Fruit fly (Drosophila melanogaster) whole organism, pupa: ENCODE data around the gene Jhbp4.

Experiments
- CG10348 ChIP-seq: fragments of 200-800 bp; sonication (Bioruptor generic); IDR thresholded peaks from 2 replicates; pipeline ENCODE4 v1.3.6; 2022; ENCODE audit warnings: missing biosample characterization, missing genetic modification characterization
- CG13204 ChIP-seq: fragments of 200-800 bp; sonication (Bioruptor generic); optimal IDR thresholded peaks from 2 replicates; lab custom pipeline; 2018; ENCODE audit warnings: missing biosample characterization, mild to moderate bottlenecking, missing genetic modification characterization, moderate library complexity
- CG14655 ChIP-seq: fragments of 200-800 bp; sonication (Bioruptor generic); optimal IDR thresholded peaks from 3 replicates; lab custom pipeline; 2017; ENCODE audit warnings: mild to moderate bottlenecking, missing biosample characterization, missing genetic modification reagents, missing genetic modification characterization
- CG15710 ChIP-seq: fragments of 200-800 bp; sonication (Bioruptor generic); optimal IDR thresholded peaks from 2 replicates; lab custom pipeline; 2018; ENCODE audit warnings: missing biosample characterization, mild to moderate bottlenecking, missing genetic modification characterization, moderate library complexity
- CG17806 ChIP-seq: fragments of 200-800 bp; sonication (Bioruptor generic); optimal IDR thresholded peaks from 2 replicates; lab custom pipeline; 2018; ENCODE audit warnings: missing biosample characterization, mild to moderate bottlenecking, missing genetic modification characterization, moderate library complexity
- CG32121 ChIP-seq: fragments of 200-800 bp; sonication (Bioruptor generic); IDR thresholded peaks from 2 replicates; pipeline ENCODE4 v1.3.6; 2022; ENCODE audit warnings: missing biosample characterization, missing genetic modification characterization
- CG34367 ChIP-seq: fragments of 200-800 bp; sonication (Bioruptor generic); optimal IDR thresholded peaks from 2 replicates; lab custom pipeline; 2018; ENCODE audit warnings: missing biosample characterization, mild to moderate bottlenecking, missing genetic modification characterization
- CG4496 ChIP-seq: fragments of 200-800 bp; sonication (Bioruptor generic); IDR thresholded peaks from 3 replicates; pipeline ENCODE4 v1.3.6; 2022; ENCODE audit warnings: missing biosample characterization, missing genetic modification characterization
- CG8159 ChIP-seq: fragments of 200-800 bp; sonication (Bioruptor generic); optimal IDR thresholded peaks from 3 replicates; lab custom pipeline; 2018; ENCODE audit warnings: missing biosample characterization, mild to moderate bottlenecking, missing genetic modification characterization, moderate library complexity
- CG8301 ChIP-seq: fragments of 200-800 bp; sonication (Bioruptor generic); optimal IDR thresholded peaks from 2 replicates; lab custom pipeline; 2018; ENCODE audit warnings: missing biosample characterization, mild to moderate bottlenecking, missing genetic modification characterization
- CG9948 ChIP-seq: fragments of 200-800 bp; sonication (Bioruptor generic); optimal IDR thresholded peaks from 2 replicates; lab custom pipeline; 2018; ENCODE audit warnings: missing biosample characterization, mild to moderate bottlenecking, missing genetic modification characterization, moderate library complexity
- D1 ChIP-seq: fragments of 200-800 bp; sonication (Bioruptor generic); optimal IDR thresholded peaks from 2 replicates; lab custom pipeline; 2018; ENCODE audit warnings: missing biosample characterization, mild to moderate bottlenecking, missing genetic modification characterization, moderate library complexity
- EcR ChIP-seq: fragments of 200-800 bp; sonication (Bioruptor generic); optimal IDR thresholded peaks from 3 replicates; lab custom pipeline; 2019; ENCODE audit warnings: missing biosample characterization, missing genetic modification characterization, mild to moderate bottlenecking, moderate library complexity, missing genetic modification reagents
- Ets98B ChIP-seq: fragments of 200-800 bp; sonication (Bioruptor generic); IDR thresholded peaks from 2 replicates; pipeline ENCODE4 v1.3.6; 2022; ENCODE audit warnings: missing biosample characterization, missing genetic modification characterization
- Pif1A ChIP-seq: fragments of 200-800 bp; sonication (Bioruptor generic); optimal IDR thresholded peaks from 3 replicates; lab custom pipeline; 2016; ENCODE audit warnings: missing biosample characterization, missing genetic modification characterization
- Pif1B ChIP-seq: fragments of 200-800 bp; sonication (Bioruptor generic); optimal IDR thresholded peaks from 3 replicates; lab custom pipeline; 2016; ENCODE audit warnings: missing biosample characterization, missing genetic modification characterization
- Snoo ChIP-seq: fragments of 200-800 bp; sonication (Bioruptor generic); optimal IDR thresholded peaks from 3 replicates; lab custom pipeline; 2017; ENCODE audit warnings: missing biosample characterization, mild to moderate bottlenecking, missing genetic modification characterization, inconsistent platforms
- fd96Ca ChIP-seq: fragments of 200-800 bp; sonication (Bioruptor generic); IDR thresholded peaks from 3 replicates; pipeline ENCODE4 v1.3.6; 2022; ENCODE audit warnings: missing biosample characterization, missing genetic modification characterization
- gl ChIP-seq: fragments of 200-800 bp; sonication (Bioruptor generic); optimal IDR thresholded peaks from 2 replicates; lab custom pipeline; 2018; ENCODE audit warnings: missing biosample characterization, mild to moderate bottlenecking, missing genetic modification characterization
- rn ChIP-seq: fragments of 200-800 bp; sonication (Bioruptor generic); IDR thresholded peaks from 2 replicates; pipeline ENCODE4 v1.3.6; 2022; ENCODE audit warnings: missing biosample characterization, missing genetic modification characterization

Jhbp4 gene

DNA sequence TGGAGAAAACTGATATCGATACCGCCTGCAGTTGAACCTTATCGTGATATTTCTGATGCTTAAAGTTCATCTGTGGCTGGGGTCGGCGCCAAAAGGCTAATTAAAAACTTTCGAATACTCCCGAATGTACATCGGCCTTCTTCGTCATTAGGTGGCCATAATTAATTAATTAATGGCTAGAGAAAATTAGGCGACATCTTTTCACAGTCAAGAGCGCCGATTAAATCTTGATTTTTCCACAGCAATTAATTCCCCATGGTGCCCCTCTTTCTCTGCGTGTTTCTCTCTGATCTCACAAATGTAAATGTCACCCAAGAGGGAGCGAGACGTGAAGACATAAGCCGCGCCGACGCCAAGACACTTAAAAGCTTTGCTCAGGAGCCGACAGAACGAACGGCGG is 12.9 kb upstream of the Jhbp4 start:
- TF ChIP-seq Snoo (tag; lab: Kevin White, UChicago), result no peak
- TF ChIP-seq CG4496 (GFP tag; lab: Robert Waterston, UW), result no peak
- no peak for TF ChIP-seq D1 (tag; lab: Kevin White, UChicago)
- TF ChIP-seq CG8159, result no peak
- no peak for TF ChIP-seq CG17806
- TF ChIP-seq rn (GFP tag; lab: Robert Waterston, UW), result no peak
- TF ChIP-seq CG14655 (GFP tag; lab: Kevin White, UChicago), result no peak
- TF ChIP-seq CG15710 (tag; lab: Kevin White, UChicago), result no peak
- no peak for TF ChIP-seq CG32121 (GFP tag; lab: Robert Waterston, UW)

DNA sequence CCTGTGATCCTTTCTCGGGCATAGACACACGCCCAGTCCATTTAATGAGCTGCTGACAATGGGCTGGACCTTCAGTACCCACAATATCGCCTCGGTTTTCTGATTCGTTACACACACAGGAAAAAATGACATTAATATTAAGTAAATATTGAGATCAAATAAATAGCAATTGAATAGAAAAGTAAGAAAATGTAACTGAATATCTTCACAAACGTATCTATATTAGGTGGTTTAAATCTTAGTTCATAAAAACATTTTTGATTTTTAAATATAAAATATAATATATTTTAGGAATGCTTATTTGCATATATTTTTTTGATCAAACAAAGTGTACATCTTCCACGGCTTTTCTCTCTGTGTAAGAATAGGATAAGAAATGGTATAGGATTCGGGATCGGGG is 9.6 kb upstream of the Jhbp4 start:
- no peak for TF ChIP-seq CG9948 (tag; lab: Kevin White, UChicago)
- no peak for TF ChIP-seq Snoo (tag; lab: Kevin White, UChicago)
- no peak for TF ChIP-seq Pif1A (GFP tag; lab: Kevin White, UChicago)
- no peak for TF ChIP-seq rn (GFP tag; lab: Robert Waterston, UW)
- no peak for TF ChIP-seq CG32121 (GFP tag; lab: Robert Waterston, UW)
- TF ChIP-seq EcR, result no peak
- TF ChIP-seq D1 (tag; lab: Kevin White, UChicago), result no peak
- no peak for TF ChIP-seq Pif1B (GFP tag; lab: Kevin White, UChicago)
- TF ChIP-seq CG8159, result no peak
- no peak for TF ChIP-seq CG14655 (GFP tag; lab: Kevin White, UChicago)
- no peak for TF ChIP-seq CG13204 (GFP tag; lab: Kevin White, UChicago)
- TF ChIP-seq CG10348, result no peak
- no peak for TF ChIP-seq Ets98B (GFP tag; lab: Robert Waterston, UW)
- no peak for TF ChIP-seq fd96Ca
- no peak for TF ChIP-seq CG34367 (tag; lab: Kevin White, UChicago)
- no peak for TF ChIP-seq CG4496 (GFP tag; lab: Robert Waterston, UW)
- TF ChIP-seq CG8301 (tag; lab: Kevin White, UChicago), result no peak
- TF ChIP-seq, all 21 proteins: peak for 0

DNA sequence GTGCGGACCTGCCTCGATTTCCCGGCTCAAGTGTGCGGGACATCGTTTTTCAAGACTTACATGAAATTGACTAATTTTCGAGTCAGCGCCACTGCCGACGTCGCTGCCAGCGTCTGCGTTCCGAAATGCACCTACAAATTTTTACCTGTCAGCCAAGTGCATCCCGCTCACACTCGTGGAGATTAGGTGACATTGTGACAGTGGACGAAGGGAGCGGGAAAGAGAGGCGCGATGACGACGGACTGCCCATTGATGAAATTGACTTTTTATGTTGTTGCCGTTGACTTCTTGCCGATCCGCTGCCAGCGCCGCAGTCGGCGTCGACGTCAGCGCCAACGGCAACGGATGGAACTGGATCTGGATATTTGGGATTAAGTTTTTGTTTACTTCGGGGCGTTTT is 9.1 kb upstream of the Jhbp4 start:
- no peak for TF ChIP-seq rn (GFP tag; lab: Robert Waterston, UW)
- TF ChIP-seq fd96Ca, result no peak
- no peak for TF ChIP-seq Pif1A (GFP tag; lab: Kevin White, UChicago)
- TF ChIP-seq, all 21 proteins: peak for 0

DNA sequence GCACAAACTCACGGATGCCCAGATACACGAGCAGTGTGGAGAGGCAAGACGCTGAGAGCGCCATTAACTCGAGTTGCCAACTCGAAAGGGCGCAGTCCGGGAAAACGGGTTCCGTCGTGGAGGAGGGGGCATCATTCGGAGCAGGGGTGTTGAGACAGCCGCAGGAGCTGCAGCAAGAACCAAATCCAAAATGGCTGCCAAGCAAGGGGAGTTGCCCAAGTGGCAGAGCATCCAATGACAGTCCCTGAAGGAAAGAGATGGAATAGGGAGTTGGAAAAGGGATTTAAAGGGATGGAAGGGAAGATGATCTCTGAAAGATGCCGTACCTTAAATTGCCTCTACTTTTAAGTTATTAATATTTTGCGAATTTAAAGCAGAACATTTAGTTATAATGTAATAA is 5.2 kb upstream of the Jhbp4 start:
- TF ChIP-seq CG13204 (GFP tag; lab: Kevin White, UChicago) (no peak), D1 (tag; lab: Kevin White, UChicago) (peak; percentile 15)

DNA sequence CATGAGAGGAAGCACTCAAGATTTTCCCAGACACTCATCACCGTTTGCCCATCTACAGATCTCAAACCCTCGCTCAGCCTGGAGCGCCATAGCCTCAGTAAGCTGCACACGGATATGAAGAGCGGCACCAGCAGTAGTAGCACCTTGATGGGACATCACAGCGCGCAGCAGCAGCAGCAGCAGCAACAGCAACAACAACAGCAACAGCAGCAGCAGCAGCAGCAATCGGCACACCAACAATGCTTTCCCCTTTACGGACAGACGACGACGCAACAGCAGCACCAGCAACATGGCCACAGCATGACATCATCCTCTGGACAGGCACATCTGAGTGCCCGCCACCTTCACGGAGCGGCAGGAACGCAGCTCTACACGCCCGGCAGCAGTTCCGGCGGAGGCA is 3.7 kb upstream of the Jhbp4 start:
- TF ChIP-seq CG34367 (tag; lab: Kevin White, UChicago) (no peak), CG4496 (GFP tag; lab: Robert Waterston, UW) (no peak)

DNA sequence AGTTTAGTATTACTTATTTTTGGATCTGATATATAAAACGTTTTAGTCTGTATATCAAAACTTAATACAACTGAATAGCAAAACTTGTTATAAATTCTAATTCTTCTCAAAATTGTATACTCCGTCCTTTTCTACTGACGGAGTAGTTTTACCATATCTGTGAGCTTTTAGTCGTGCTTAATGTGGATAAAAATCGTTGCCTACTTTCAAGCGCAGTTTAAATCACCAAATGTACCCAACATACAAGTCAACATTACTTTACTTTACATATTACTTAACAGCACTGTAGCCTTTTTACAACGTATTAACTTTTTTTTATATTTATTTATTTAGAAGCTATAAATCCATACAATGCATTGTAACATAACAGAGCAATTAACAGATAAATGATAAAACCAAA is 2.4 kb upstream of the Jhbp4 start:
- no peak for TF ChIP-seq CG13204 (GFP tag; lab: Kevin White, UChicago)
- TF ChIP-seq D1 (tag; lab: Kevin White, UChicago), result peak; percentile 38

DNA sequence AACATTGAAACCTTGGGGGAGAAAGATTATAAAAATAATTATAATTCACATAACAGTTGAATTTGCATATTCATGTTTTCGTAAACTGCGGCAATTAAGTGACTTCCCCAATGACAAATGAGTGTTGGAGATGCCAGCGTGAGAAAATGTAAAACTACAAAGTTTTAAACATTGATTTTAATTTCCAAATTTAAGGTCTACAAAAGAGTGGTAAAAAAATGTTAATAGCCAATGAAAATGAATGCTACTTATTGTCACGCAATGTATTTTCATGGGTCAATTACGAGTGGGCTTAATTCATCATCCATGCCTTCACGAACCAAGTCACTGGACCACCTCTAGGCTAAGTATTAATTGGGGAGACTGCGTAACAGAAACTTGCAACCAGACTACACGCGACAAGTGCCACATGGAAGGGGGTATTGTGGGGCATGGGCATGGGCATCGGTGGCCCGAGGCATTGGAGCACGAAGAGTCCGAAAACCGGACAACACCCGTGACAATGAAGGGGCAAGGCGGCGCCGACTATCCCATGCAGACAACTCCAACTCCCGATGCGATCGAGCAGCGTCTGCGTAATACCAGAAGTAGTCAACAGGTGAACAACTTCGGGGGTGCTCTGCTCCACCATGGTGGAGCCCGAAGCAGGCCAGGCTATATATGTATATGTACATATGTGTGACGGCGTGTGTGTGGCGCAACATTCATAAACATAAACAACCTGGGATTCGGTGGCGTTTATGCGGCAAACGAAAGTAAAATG is 980 bp upstream of the Jhbp4 start:
- TF ChIP-seq Pif1A (GFP tag; lab: Kevin White, UChicago) (peak; percentile 11), CG8301 (tag; lab: Kevin White, UChicago) (peak; percentile 36), gl (tag; lab: Kevin White, UChicago) (no peak), CG15710 (tag; lab: Kevin White, UChicago) (no peak), Pif1B (GFP tag; lab: Kevin White, UChicago) (peak; percentile 16), Snoo (tag; lab: Kevin White, UChicago) (peak; percentile 9), CG8159 (peak; percentile 17), CG17806 (peak; percentile 10), fd96Ca (0 out of 3 replicates have a peak, but pooled peaks have one; percentile 46), EcR (peak; percentile 82), D1 (tag; lab: Kevin White, UChicago) (no peak), CG32121 (GFP tag; lab: Robert Waterston, UW) (no peak), CG4496 (GFP tag; lab: Robert Waterston, UW) (peak; percentile 28; the same call in 2 of the 3 replicates), CG10348 (0 out of 2 replicates have a peak, but pooled peaks have one; percentile 9), CG14655 (GFP tag; lab: Kevin White, UChicago) (no peak)
